Worm (Caenorhabditis elegans) whole organism, L1 larva: ENCODE results near the gene R02E4.3.

Experiments
- aha-1 ChIP-seq: fragments of 150-350 bp; optimal IDR thresholded peaks from 2 replicates; lab custom pipeline; 2014; ENCODE audit warnings: missing biosample characterization, missing genetic modification characterization
- aly-2 ChIP-seq: fragments of 150-350 bp; optimal IDR thresholded peaks from 2 replicates; lab custom pipeline; 2014; ENCODE audit warnings: missing biosample characterization, missing genetic modification characterization
- ama-1 ChIP-seq: fragments of 150-350 bp; optimal IDR thresholded peaks from 2 replicates; lab custom pipeline; 2014
- ceh-63 ChIP-seq: fragments of 200-800 bp; sonication (Bioruptor generic); optimal IDR thresholded peaks from 2 replicates; lab custom pipeline; 2018; ENCODE audit warnings: mild to moderate bottlenecking, missing genetic modification characterization, missing compliant biosample characterization
- ceh-8 ChIP-seq: fragments of 200-800 bp; sonication (Bioruptor generic); optimal IDR thresholded peaks from 2 replicates; lab custom pipeline; 2018; ENCODE audit warnings: mild to moderate bottlenecking, missing genetic modification characterization, moderate library complexity, missing compliant biosample characterization
- ceh-82 ChIP-seq, 3 experiments: fragments of 150-350 bp in 1 of 3; sonication (generic microtip) in 2 of 3; optimal IDR thresholded peaks; 2 replicates each; lab custom pipeline; 2014 to 2017; ENCODE audit warnings: missing biosample characterization in 3 of 3, missing genetic modification characterization in 3 of 3
- ceh-88 ChIP-seq: fragments of 200-800 bp; sonication (Bioruptor generic); IDR thresholded peaks from 2 replicates; pipeline ENCODE4 v1.3.6; 2022; ENCODE audit warnings: missing genetic modification characterization, missing compliant biosample characterization
- ceh-90 ChIP-seq: sonication (generic microtip); optimal IDR thresholded peaks from 2 replicates; lab custom pipeline; 2016; ENCODE audit warnings: missing genetic modification characterization, missing compliant biosample characterization
- dpl-1 ChIP-seq, 3 experiments: fragments of 150-350 bp in 2 of 3; sonication (generic microtip) in 1 of 3; optimal IDR thresholded peaks; 2 replicates each; lab custom pipeline; 2014 to 2017; ENCODE audit warnings: missing biosample characterization in 3 of 3, missing genetic modification characterization in 3 of 3, missing genetic modification reagents in 3 of 3
- dsc-1 ChIP-seq: sonication (generic microtip); optimal IDR thresholded peaks from 2 replicates; lab custom pipeline; 2016; ENCODE audit warnings: mild to moderate bottlenecking, missing genetic modification characterization, missing compliant biosample characterization
- efl-1 ChIP-seq, 4 experiments: fragments of 150-350 bp; optimal IDR thresholded peaks in 3 of 4; peaks in 1 of 4; 1 replicate in 1 of 4; 2 replicates in 3 of 4; lab custom pipeline; 2014; ENCODE audit warnings: missing biosample characterization in 2 of 4, missing genetic modification characterization in 2 of 4, missing genetic modification reagents in 2 of 4
- efl-3 ChIP-seq: fragments of 200-800 bp; sonication (Bioruptor generic); optimal IDR thresholded peaks from 2 replicates; lab custom pipeline; 2018; ENCODE audit warnings: mild to moderate bottlenecking, missing genetic modification characterization, missing compliant biosample characterization
- egl-13 ChIP-seq: sonication (generic microtip); optimal IDR thresholded peaks from 2 replicates; lab custom pipeline; 2016; ENCODE audit warnings: missing genotype, missing genetic modification reagents, missing genetic modification characterization, missing compliant biosample characterization
- egl-27 ChIP-seq, 2 experiments: fragments of 150-350 bp in 1 of 2; sonication (generic microtip); optimal IDR thresholded peaks; 3 replicates each; lab custom pipeline; 2017 to 2018; ENCODE audit warnings: missing biosample characterization in 2 of 2, missing genetic modification characterization in 2 of 2, missing genetic modification reagents in 2 of 2
- elt-3 ChIP-seq, 6 experiments: fragments of 150-350 bp in 1 of 6; sonication (generic microtip); optimal IDR thresholded peaks; 2 replicates each; lab custom pipeline; 2017 to 2018; ENCODE audit warnings: missing biosample characterization in 6 of 6, missing genetic modification characterization in 6 of 6, inconsistent platforms in 1 of 6
- fkh-10 ChIP-seq: sonication (generic microtip); optimal IDR thresholded peaks from 2 replicates; lab custom pipeline; 2017; ENCODE audit warnings: missing biosample characterization, missing genetic modification reagents, missing genetic modification characterization
- fkh-8 ChIP-seq: sonication (generic microtip); optimal IDR thresholded peaks from 2 replicates; lab custom pipeline; 2016; ENCODE audit warnings: mild to moderate bottlenecking, missing genetic modification characterization, missing compliant biosample characterization
- fos-1 ChIP-seq: fragments of 150-350 bp; optimal IDR thresholded peaks from 2 replicates; lab custom pipeline; 2014; ENCODE audit warnings: missing biosample characterization, missing genetic modification characterization
- grh-1 ChIP-seq: fragments of 200-800 bp; sonication (Bioruptor generic); IDR thresholded peaks from 2 replicates; pipeline ENCODE4 v1.3.6; 2022; ENCODE audit warnings: missing genetic modification reagents, missing genetic modification characterization, missing compliant biosample characterization
- hlh-17 ChIP-seq: fragments of 200-800 bp; sonication (Bioruptor generic); optimal IDR thresholded peaks from 2 replicates; lab custom pipeline; 2018; ENCODE audit warnings: missing genetic modification characterization, mild to moderate bottlenecking, missing compliant biosample characterization, moderate library complexity, borderline replicate concordance
- hlh-4 ChIP-seq: sonication (generic microtip); optimal IDR thresholded peaks from 2 replicates; lab custom pipeline; 2016; ENCODE audit warnings: mild to moderate bottlenecking, missing genetic modification characterization, missing compliant biosample characterization
- irx-1 ChIP-seq: sonication (generic microtip); optimal IDR thresholded peaks from 2 replicates; lab custom pipeline; 2016; ENCODE audit warnings: missing genetic modification characterization, missing compliant biosample characterization
- isw-1 ChIP-seq: fragments of 200-800 bp; sonication (Bioruptor generic); IDR thresholded peaks from 2 replicates; pipeline ENCODE4 v1.3.6; 2022; ENCODE audit warnings: missing genetic modification characterization, missing compliant biosample characterization
- jun-1 ChIP-seq: fragments of 150-350 bp; optimal IDR thresholded peaks from 2 replicates; lab custom pipeline; 2014; ENCODE audit warnings: missing biosample characterization, missing genetic modification reagents, missing genetic modification characterization
- lin-14 ChIP-seq: fragments of 200-800 bp; sonication (Bioruptor generic); optimal IDR thresholded peaks from 2 replicates; lab custom pipeline; 2018; ENCODE audit warnings: mild to moderate bottlenecking, missing genetic modification characterization, moderate library complexity, missing compliant biosample characterization
- lin-15B ChIP-seq: fragments of 150-350 bp; sonication (generic microtip); optimal IDR thresholded peaks from 3 replicates; lab custom pipeline; 2014; ENCODE audit warnings: missing biosample characterization, missing genetic modification characterization
- lin-39 ChIP-seq: fragments of 150-350 bp; optimal IDR thresholded peaks from 2 replicates; lab custom pipeline; 2014; ENCODE audit warnings: missing biosample characterization, missing genetic modification reagents, missing genetic modification characterization
- lir-3 ChIP-seq: sonication (generic microtip); optimal IDR thresholded peaks from 2 replicates; lab custom pipeline; 2016; ENCODE audit warnings: mild to moderate bottlenecking, missing genetic modification characterization, moderate library complexity, missing compliant biosample characterization; ENCODE audit not compliant: poor library complexity
- mef-2 ChIP-seq: fragments of 150-350 bp; optimal IDR thresholded peaks from 2 replicates; lab custom pipeline; 2014; ENCODE audit warnings: missing biosample characterization, missing genetic modification characterization
- nhr-11 ChIP-seq: fragments of 150-350 bp; optimal IDR thresholded peaks from 2 replicates; lab custom pipeline; 2014; ENCODE audit warnings: missing biosample characterization, missing genetic modification characterization
- nhr-20 ChIP-seq: sonication (generic microtip); optimal IDR thresholded peaks from 2 replicates; lab custom pipeline; 2016; ENCODE audit warnings: mild to moderate bottlenecking, missing genetic modification characterization, missing compliant biosample characterization
- nhr-237 ChIP-seq: fragments of 150-350 bp; optimal IDR thresholded peaks from 2 replicates; lab custom pipeline; 2014; ENCODE audit warnings: missing biosample characterization, missing genetic modification characterization
- nhr-28 ChIP-seq: fragments of 150-350 bp; optimal IDR thresholded peaks from 2 replicates; lab custom pipeline; 2014; ENCODE audit warnings: missing biosample characterization, missing genetic modification characterization
- nhr-47 ChIP-seq: sonication (generic microtip); optimal IDR thresholded peaks from 2 replicates; lab custom pipeline; 2016; ENCODE audit warnings: mild to moderate bottlenecking, missing genetic modification characterization, moderate library complexity, missing compliant biosample characterization
- nhr-76 ChIP-seq: sonication (generic microtip); optimal IDR thresholded peaks from 2 replicates; lab custom pipeline; 2017; ENCODE audit warnings: missing biosample characterization, missing genetic modification characterization
- nhr-84 ChIP-seq: sonication (generic microtip); optimal IDR thresholded peaks from 2 replicates; lab custom pipeline; 2017; ENCODE audit warnings: missing biosample characterization, missing genetic modification characterization
- nhr-85 ChIP-seq: sonication (generic microtip); peaks from one replicate; lab custom pipeline; 2016; ENCODE audit warnings: missing genetic modification characterization, inconsistent platforms, missing compliant biosample characterization
- nhr-90 ChIP-seq: sonication (generic microtip); optimal IDR thresholded peaks from 2 replicates; lab custom pipeline; 2016; ENCODE audit warnings: mild to moderate bottlenecking, missing genetic modification characterization, missing compliant biosample characterization; ENCODE audit not compliant: poor library complexity
- pag-3 ChIP-seq: sonication (generic microtip); optimal IDR thresholded peaks from 2 replicates; lab custom pipeline; 2017; ENCODE audit warnings: missing genetic modification characterization, mild to moderate bottlenecking, missing compliant biosample characterization, antibody characterized with exemption, borderline replicate concordance; ENCODE audit not compliant: insufficient read depth
- skn-1 ChIP-seq: fragments of 150-350 bp; optimal IDR thresholded peaks from 2 replicates; lab custom pipeline; 2014; ENCODE audit warnings: missing biosample characterization, missing genetic modification characterization
- sox-4 ChIP-seq: sonication (generic microtip); optimal IDR thresholded peaks from 2 replicates; lab custom pipeline; 2016; ENCODE audit warnings: missing genetic modification characterization, missing compliant biosample characterization
- sptf-1 ChIP-seq: fragments of 150-350 bp; optimal IDR thresholded peaks from 2 replicates; lab custom pipeline; 2014; ENCODE audit warnings: missing biosample characterization, missing genetic modification characterization
- sup-37 ChIP-seq: fragments of 200-800 bp; sonication (Bioruptor generic); optimal IDR thresholded peaks from 2 replicates; lab custom pipeline; 2018; ENCODE audit warnings: mild to moderate bottlenecking, missing genetic modification characterization, missing compliant biosample characterization
- unc-130 ChIP-seq: fragments of 150-350 bp; optimal IDR thresholded peaks from 2 replicates; lab custom pipeline; 2017; ENCODE audit warnings: missing biosample characterization, missing genetic modification characterization, inconsistent platforms
- unc-30 ChIP-seq: sonication (generic microtip); optimal IDR thresholded peaks from 2 replicates; lab custom pipeline; 2017; ENCODE audit warnings: missing biosample characterization, missing genetic modification characterization
- unc-86 ChIP-seq: sonication (generic microtip); optimal IDR thresholded peaks from 2 replicates; lab custom pipeline; 2016; ENCODE audit warnings: missing genetic modification characterization, missing compliant biosample characterization
- unc-98 ChIP-seq: fragments of 200-800 bp; sonication (Bioruptor generic); IDR thresholded peaks from 2 replicates; pipeline ENCODE4 v1.3.6; 2022; ENCODE audit warnings: missing genetic modification characterization, missing compliant biosample characterization
- vab-15 ChIP-seq: sonication (generic microtip); optimal IDR thresholded peaks from 2 replicates; lab custom pipeline; 2017; ENCODE audit warnings: missing genotype, mild to moderate bottlenecking, missing genetic modification characterization, missing compliant biosample characterization
- zag-1 ChIP-seq: fragments of 150-350 bp; optimal IDR thresholded peaks from 2 replicates; lab custom pipeline; 2014; ENCODE audit warnings: missing biosample characterization, missing genetic modification characterization
- zip-4 ChIP-seq: fragments of 200-800 bp; sonication (Bioruptor generic); optimal IDR thresholded peaks from 2 replicates; lab custom pipeline; 2018; ENCODE audit warnings: mild to moderate bottlenecking, missing genetic modification characterization, moderate library complexity, missing compliant biosample characterization

The R02E4.3 gene

DNA sequence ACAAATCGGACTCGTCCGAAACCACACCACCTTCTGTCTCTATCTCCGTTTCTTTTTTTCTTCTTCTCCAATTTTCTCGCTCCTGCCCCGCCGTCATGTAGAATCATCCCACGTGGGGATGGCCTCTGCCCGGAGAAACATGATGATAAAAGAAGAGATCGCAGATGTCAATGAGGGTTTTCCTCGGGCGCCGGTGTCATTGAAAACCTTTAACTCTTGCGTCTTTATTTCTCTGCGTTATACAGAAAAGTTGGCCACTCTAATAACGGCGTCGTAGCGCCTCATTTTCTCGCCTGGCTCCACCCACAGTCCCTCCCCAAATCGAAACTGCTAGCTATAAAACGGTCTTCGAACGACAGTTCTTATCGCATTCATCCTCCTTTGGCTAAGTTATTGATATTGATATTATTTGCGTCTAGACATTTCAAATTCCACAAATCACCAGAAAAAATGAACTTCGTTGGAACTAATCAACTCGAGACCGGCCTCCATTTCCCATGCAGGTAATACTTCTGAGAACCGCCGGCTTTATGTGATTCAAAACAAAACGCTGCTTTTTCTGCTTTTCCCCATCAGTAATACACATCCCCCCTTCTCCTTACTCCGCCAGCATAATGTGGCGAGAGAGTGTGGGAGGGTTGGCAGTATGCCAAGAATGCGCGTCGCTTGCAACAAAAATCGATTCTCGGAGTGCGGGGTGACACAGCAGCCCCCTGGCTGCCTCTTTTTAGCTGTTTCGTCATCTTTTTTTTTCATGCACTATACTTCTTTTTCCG lies 43.3 kb upstream of the R02E4.3 start (continued):
- TF ChIP-seq fkh-8 (tag; lab: Kevin White, UChicago) (peak; percentile 87), sox-4 (peak; percentile 57), unc-130 (peak; percentile 78), nhr-76 (tag; lab: Kevin White, UChicago) (no peak), egl-27 (tag; optimal IDR thresholded peaks at IDR 0.05; lab: Kevin White, UChicago) (no peak), nhr-84 (tag; lab: Kevin White, UChicago) (peak; percentile 9), nhr-237 (tag; lab: Kevin White, UChicago) (no peak), ceh-82 (tag; optimal IDR thresholded peaks at IDR 0.05; lab: Kevin White, UChicago) (peak; percentile 40 to 58 (median 58)), nhr-11 (tag; lab: Kevin White, UChicago) (no peak), elt-3 (tag; optimal IDR thresholded peaks at IDR 0.05; lab: Kevin White, UChicago) (peak in 2 of 6 experiments; percentile 39 to 83), nhr-90 (peak; percentile 79), pag-3 (tag; lab: Kevin White, UChicago) (no peak), nhr-85 (tag; lab: Kevin White, UChicago) (peak; percentile 86), hlh-4 (tag; lab: Kevin White, UChicago) (no peak), egl-13 (tag; lab: Kevin White, UChicago) (peak; percentile 52), efl-3 (GFP tag; lab: Kevin White, UChicago) (no peak), lin-15B (tag; lab: Kevin White, UChicago) (no peak), hlh-17 (GFP tag; lab: Kevin White, UChicago) (no peak), aly-2 (no peak), fkh-10 (GFP tag; lab: Kevin White, UChicago) (peak; percentile 64), lir-3 (tag; lab: Kevin White, UChicago) (peak; percentile 8), lin-39 (tag; lab: Kevin White, UChicago) (peak; percentile 29), aha-1 (no peak), irx-1 (tag; lab: Kevin White, UChicago) (peak; percentile 71), ceh-88 (GFP tag; lab: Robert Waterston, UW) (0 out of 2 replicates have a peak, but pooled peaks have one; percentile 19), nhr-20 (peak; percentile 91), ceh-8 (GFP tag; lab: Kevin White, UChicago) (peak; percentile 5), skn-1 (tag; lab: Kevin White, UChicago) (peak; percentile 96), ceh-63 (no peak), vab-15 (no peak), dpl-1 (GFP tag; optimal IDR thresholded peaks at IDR 0.05; lab: Kevin White, UChicago) (peak; percentile 1 to 19 (median 7)), unc-98 (GFP tag; lab: Robert Waterston, UW) (no peak), zip-4 (GFP tag; lab: Kevin White, UChicago) (peak; percentile 44), dsc-1 (tag; lab: Kevin White, UChicago) (peak; percentile 44), nhr-28 (tag; lab: Kevin White, UChicago) (no peak), efl-1 (optimal IDR thresholded peaks at IDR 0.05; lab: Kevin White, UChicago) (peak; percentile 2 to 22), efl-1 (GFP tag; optimal IDR thresholded peaks at IDR 0.05 in 1 of 2; lab: Kevin White, UChicago) (peak in 1 of 2 experiments; percentile 90), unc-86 (tag; lab: Kevin White, UChicago) (peak; percentile 69), ceh-90 (no peak), sptf-1 (no peak), sup-37 (GFP tag; lab: Kevin White, UChicago) (no peak), grh-1 (0 out of 2 replicates have a peak, but pooled peaks have one; percentile 39), zag-1 (tag; lab: Kevin White, UChicago) (no peak), unc-30 (no peak), ama-1 (peak; percentile 70), jun-1 (tag; lab: Kevin White, UChicago) (peak; percentile 41), fos-1 (tag; lab: Kevin White, UChicago) (peak; percentile 38), mef-2 (peak; percentile 28), isw-1 (GFP tag; lab: Robert Waterston, UW) (peak; percentile 44; the same call in 1 of the 2 replicates), nhr-47 (tag; lab: Kevin White, UChicago) (peak; percentile 64), lin-14 (peak; percentile 92)
